Worm (Caenorhabditis elegans): ENCODE measurements around the gene srg-45.

Gene srg-45

DNA sequence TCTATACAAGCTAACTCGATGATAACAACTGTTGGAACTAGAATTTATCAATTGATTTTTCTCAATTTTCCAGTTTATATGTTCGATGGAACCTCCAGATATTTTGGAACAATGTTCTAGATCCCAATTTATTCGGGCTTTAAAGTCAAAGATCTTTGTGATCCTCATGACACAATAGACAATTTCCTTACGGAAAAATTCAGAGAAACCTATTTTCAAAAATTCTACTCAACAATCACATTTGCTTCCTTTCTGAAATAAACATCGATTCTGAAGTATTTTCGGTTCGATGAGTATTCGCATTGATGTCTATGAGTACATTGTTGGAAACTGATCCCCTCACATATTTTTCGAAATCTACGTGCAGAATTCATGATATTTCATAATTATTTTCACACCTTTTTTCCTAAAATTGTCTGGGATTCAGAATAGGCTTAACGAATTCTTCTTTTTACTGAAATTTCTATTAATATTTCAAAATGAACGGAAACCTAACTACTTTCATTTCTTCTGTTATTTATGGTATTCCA, at the start of gene srg-45:
Gene srg-45 (plus strand): TSS at position 480 of the 530 bp plus-strand sequence.
- TF ChIP-seq F13C5.2 (tag; optimal IDR thresholded peaks at IDR 0.05), result no peak
- TF ChIP-seq hmg-4 (GFP tag; optimal IDR thresholded peaks at IDR 0.05), result no peak
- no peak for TF ChIP-seq B0310.2 (tag; optimal IDR thresholded peaks at IDR 0.05)
- TF ChIP-seq tbx-11 (GFP tag; IDR thresholded peaks at IDR 0.05), result no peak

ce11 chrV:12258922-12259321, 48.4 kb upstream of the srg-45 start, which contains the start of gene ugt-56:
Gene ugt-56, plus strand, starts transcription at chrV:12258982.
- TF ChIP-seq hmbx-1 (tag; optimal IDR thresholded peaks at IDR 0.05), result no peak
- TF ChIP-seq tra-4 (tag; optimal IDR thresholded peaks at IDR 0.05), result no peak
- no peak for TF ChIP-seq aly-1 (tag; optimal IDR thresholded peaks at IDR 0.05)
- TF ChIP-seq scrt-1 (GFP tag; IDR thresholded peaks at IDR 0.05), result no peak
- no peak for TF ChIP-seq ets-7 (tag; optimal IDR thresholded peaks at IDR 0.05)
- no peak for TF ChIP-seq tbx-11 (GFP tag; IDR thresholded peaks at IDR 0.05)
- TF ChIP-seq ama-1 (optimal IDR thresholded peaks at IDR 0.05), result no peak
- no peak for TF ChIP-seq B0310.2 (tag; optimal IDR thresholded peaks at IDR 0.05)
- TF ChIP-seq F13C5.2 (tag; optimal IDR thresholded peaks at IDR 0.05), result no peak
- no peak for TF ChIP-seq flt-1 (GFP tag; IDR thresholded peaks at IDR 0.05)
- TF ChIP-seq hnd-1 (tag; optimal IDR thresholded peaks at IDR 0.05), result no peak
- TF ChIP-seq sea-1 (GFP tag; conservative IDR thresholded peaks at IDR 0.05), result no peak
- TF ChIP-seq hmg-4 (GFP tag; optimal IDR thresholded peaks at IDR 0.05), result no peak
- no peak for TF ChIP-seq ceh-36 (tag; optimal IDR thresholded peaks at IDR 0.05)
- TF ChIP-seq tbx-37 (GFP tag; conservative IDR thresholded peaks at IDR 0.05), result no peak
- TF ChIP-seq pes-1 (GFP tag; IDR thresholded peaks at IDR 0.05), result no peak

- no peak for TF ChIP-seq ceh-13 (GFP tag; optimal IDR thresholded peaks at IDR 0.05)
- TF ChIP-seq B0310.2 (tag; optimal IDR thresholded peaks at IDR 0.05), result no peak
- TF ChIP-seq scrt-1 (GFP tag; IDR thresholded peaks at IDR 0.05), result no peak
- TF ChIP-seq tra-4 (tag; optimal IDR thresholded peaks at IDR 0.05), result no peak
Measured at ce11 chrV:12261377-12261776, 45.9 kb upstream of the srg-45 start, which contains the start of gene tbb-6. Gene tbb-6, plus strand, starts transcription at chrV:12261531.

- TF ChIP-seq ets-7 (tag; optimal IDR thresholded peaks at IDR 0.05) (no peak), ceh-13 (GFP tag; optimal IDR thresholded peaks at IDR 0.05) (no peak), scrt-1 (GFP tag; IDR thresholded peaks at IDR 0.05) (no peak), tbx-37 (GFP tag; conservative IDR thresholded peaks at IDR 0.05) (no peak), hmbx-1 (tag; optimal IDR thresholded peaks at IDR 0.05) (no peak), tra-4 (tag; optimal IDR thresholded peaks at IDR 0.05) (no peak), pes-1 (GFP tag; IDR thresholded peaks at IDR 0.05) (no peak), hmg-4 (GFP tag; optimal IDR thresholded peaks at IDR 0.05) (no peak), tbx-11 (GFP tag; IDR thresholded peaks at IDR 0.05) (no peak), ama-1 (optimal IDR thresholded peaks at IDR 0.05) (no peak), ceh-36 (tag; optimal IDR thresholded peaks at IDR 0.05) (no peak), sea-1 (GFP tag; conservative IDR thresholded peaks at IDR 0.05) (no peak), flt-1 (GFP tag; IDR thresholded peaks at IDR 0.05) (no peak), hnd-1 (tag; optimal IDR thresholded peaks at IDR 0.05) (no peak), aly-1 (tag; optimal IDR thresholded peaks at IDR 0.05) (no peak), B0310.2 (tag; optimal IDR thresholded peaks at IDR 0.05) (no peak)
Measured at ce11 chrV:12263723-12264122, 43.6 kb upstream of the srg-45 start, which contains the start of gene ssp-35. Gene ssp-35, minus strand, starts transcription at chrV:12263823.

ce11 chrV:12269272-12269767, 38.0 kb upstream of the srg-45 start, which contains the start of gene twk-24:
Gene twk-24, minus strand, starts transcription at chrV:12269322.
- TF ChIP-seq ceh-36 (tag; optimal IDR thresholded peaks at IDR 0.05) (no peak), scrt-1 (GFP tag; IDR thresholded peaks at IDR 0.05) (no peak), aly-1 (tag; optimal IDR thresholded peaks at IDR 0.05) (no peak), pes-1 (GFP tag; IDR thresholded peaks at IDR 0.05) (no peak), ets-7 (tag; optimal IDR thresholded peaks at IDR 0.05) (no peak), ceh-13 (GFP tag; optimal IDR thresholded peaks at IDR 0.05) (no peak), B0310.2 (tag; optimal IDR thresholded peaks at IDR 0.05) (no peak), tra-4 (tag; optimal IDR thresholded peaks at IDR 0.05) (no peak), tbx-37 (GFP tag; conservative IDR thresholded peaks at IDR 0.05) (no peak), hmbx-1 (tag; optimal IDR thresholded peaks at IDR 0.05) (no peak), tbx-11 (GFP tag; IDR thresholded peaks at IDR 0.05) (no peak), sea-1 (GFP tag; conservative IDR thresholded peaks at IDR 0.05) (no peak), F13C5.2 (tag; optimal IDR thresholded peaks at IDR 0.05) (no peak), hnd-1 (tag; optimal IDR thresholded peaks at IDR 0.05) (no peak), hmg-4 (GFP tag; optimal IDR thresholded peaks at IDR 0.05) (no peak), flt-1 (GFP tag; IDR thresholded peaks at IDR 0.05) (no peak), ama-1 (optimal IDR thresholded peaks at IDR 0.05) (no peak)

DNA sequence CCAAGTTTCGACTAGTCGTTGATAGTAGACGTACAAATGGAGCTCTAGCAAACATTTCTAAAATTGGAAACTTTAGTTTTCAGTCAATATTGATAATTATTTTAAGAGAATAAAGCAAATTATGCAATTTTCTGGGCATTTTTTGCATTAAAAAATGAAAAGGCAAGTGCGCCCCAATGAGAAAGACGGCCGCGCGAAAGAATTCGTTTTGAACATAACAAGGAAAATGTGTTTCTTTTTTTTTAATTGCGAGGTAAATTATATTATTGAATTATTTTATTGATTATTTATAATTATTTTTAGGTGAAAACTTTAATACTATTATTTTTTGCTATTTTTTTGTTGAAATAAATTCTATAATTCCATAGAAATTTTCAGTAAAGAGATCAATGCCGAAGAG, 35.8 kb upstream of the srg-45 start, which contains the start of the genes tsfm-1 and capg-2:
Gene tsfm-1 (minus strand): TSS at position 57 of the 400 bp plus-strand sequence.
Gene capg-2 (plus strand): TSS at position 379 of the 400 bp plus-strand sequence.
- no peak for TF ChIP-seq aly-1 (tag; optimal IDR thresholded peaks at IDR 0.05)
- no peak for TF ChIP-seq ama-1 (optimal IDR thresholded peaks at IDR 0.05)
- TF ChIP-seq scrt-1 (GFP tag; IDR thresholded peaks at IDR 0.05), result no peak
- no peak for TF ChIP-seq pes-1 (GFP tag; IDR thresholded peaks at IDR 0.05)
- TF ChIP-seq B0310.2 (tag; optimal IDR thresholded peaks at IDR 0.05), result no peak
- no peak for TF ChIP-seq ceh-13 (GFP tag; optimal IDR thresholded peaks at IDR 0.05)
- no peak for TF ChIP-seq hmbx-1 (tag; optimal IDR thresholded peaks at IDR 0.05)
- TF ChIP-seq tbx-11 (GFP tag; IDR thresholded peaks at IDR 0.05), result no peak
- TF ChIP-seq ets-7 (tag; optimal IDR thresholded peaks at IDR 0.05), result no peak

DNA sequence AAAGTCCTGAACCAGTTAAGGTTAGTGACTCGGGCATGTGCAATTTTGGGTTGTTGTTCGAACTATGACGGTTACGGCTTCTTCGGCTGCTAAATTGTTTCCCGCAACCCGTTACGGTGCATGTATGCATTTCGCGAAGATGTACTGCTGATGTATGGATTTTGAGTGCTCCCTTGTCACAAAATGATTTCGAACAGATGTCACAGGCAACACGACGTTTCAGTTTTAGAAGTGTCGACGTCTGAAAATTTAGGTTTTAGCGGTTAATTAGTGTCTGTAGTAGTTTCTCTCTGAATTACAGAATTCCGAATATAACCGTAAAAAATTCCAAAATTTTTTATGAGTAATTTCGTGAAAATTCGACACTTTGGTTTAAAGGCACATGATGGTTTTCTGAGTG, 31.6 kb upstream of the srg-45 start:
- TF ChIP-seq ets-7 (tag; optimal IDR thresholded peaks at IDR 0.05), result no peak
- TF ChIP-seq hmbx-1 (tag; optimal IDR thresholded peaks at IDR 0.05), result no peak
- no peak for TF ChIP-seq ceh-36 (tag; optimal IDR thresholded peaks at IDR 0.05)
- TF ChIP-seq flt-1 (GFP tag; IDR thresholded peaks at IDR 0.05), result no peak
- no peak for TF ChIP-seq F13C5.2 (tag; optimal IDR thresholded peaks at IDR 0.05)
- no peak for TF ChIP-seq scrt-1 (GFP tag; IDR thresholded peaks at IDR 0.05)
- TF ChIP-seq ama-1 (optimal IDR thresholded peaks at IDR 0.05), result no peak
- no peak for TF ChIP-seq sea-1 (GFP tag; conservative IDR thresholded peaks at IDR 0.05)
- no peak for TF ChIP-seq hmg-4 (GFP tag; optimal IDR thresholded peaks at IDR 0.05)
- no peak for TF ChIP-seq ceh-13 (GFP tag; optimal IDR thresholded peaks at IDR 0.05)
- no peak for TF ChIP-seq B0310.2 (tag; optimal IDR thresholded peaks at IDR 0.05)
- no peak for TF ChIP-seq hnd-1 (tag; optimal IDR thresholded peaks at IDR 0.05)
- TF ChIP-seq pes-1 (GFP tag; IDR thresholded peaks at IDR 0.05), result no peak
- TF ChIP-seq tra-4 (tag; optimal IDR thresholded peaks at IDR 0.05), result no peak
- no peak for TF ChIP-seq tbx-37 (GFP tag; conservative IDR thresholded peaks at IDR 0.05)
- no peak for TF ChIP-seq aly-1 (tag; optimal IDR thresholded peaks at IDR 0.05)
- TF ChIP-seq tbx-11 (GFP tag; IDR thresholded peaks at IDR 0.05), result no peak
